Worm (Caenorhabditis elegans) whole organism, late embryonic: ENCODE results near the gene rpl-36.A.

Source experiments
- dmd-4 ChIP-seq: sonication (generic microtip); optimal IDR thresholded peaks from 2 replicates; lab custom pipeline; 2016; ENCODE audit warnings: borderline replicate concordance, missing genetic modification characterization, missing compliant biosample characterization
- hlh-15 ChIP-seq: sonication (generic microtip); optimal IDR thresholded peaks from 2 replicates; lab custom pipeline; 2016; ENCODE audit warnings: missing genetic modification characterization, missing compliant biosample characterization

DNA sequence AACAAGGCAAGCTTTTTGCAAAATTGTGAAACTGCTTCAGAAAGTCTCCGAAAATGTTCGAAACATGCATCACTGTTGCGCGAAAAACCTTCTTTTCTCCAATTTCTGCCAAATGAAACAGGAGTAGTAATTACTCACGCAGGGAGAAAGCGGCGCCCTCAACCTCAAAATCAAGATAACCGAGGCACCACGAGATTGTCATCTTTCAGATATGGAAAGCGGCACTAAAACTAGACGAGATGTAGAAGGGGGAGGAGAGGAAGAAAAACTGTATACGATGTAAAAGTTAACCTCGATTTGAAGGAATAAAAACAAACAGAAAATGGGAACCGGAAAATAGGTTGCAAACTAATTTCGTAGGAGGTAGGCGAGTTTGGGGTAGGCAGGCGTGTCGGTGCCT lies 20.5 kb downstream of the rpl-36.A start:
- TF ChIP-seq dmd-4 (tag; lab: Kevin White, UChicago) (no peak), hlh-15 (tag; lab: Kevin White, UChicago) (no peak)
